Fruit fly (Drosophila melanogaster) whole organism, adult: Measurements from ENCODE around the gene CG11356.

ENCODE experiments used
- CG11617 ChIP-seq: fragments of 200-800 bp; sonication (Bioruptor generic); optimal IDR thresholded peaks from 2 replicates; lab custom pipeline; 2017; ENCODE audit warnings: mild to moderate bottlenecking, missing biosample characterization, missing genetic modification reagents, missing genetic modification characterization
- CG12768 ChIP-seq: fragments of 200-800 bp; sonication (Bioruptor generic); optimal IDR thresholded peaks from 2 replicates; lab custom pipeline; 2017; ENCODE audit warnings: missing biosample characterization, missing genetic modification characterization, mild to moderate bottlenecking, moderate library complexity, missing genetic modification reagents
- CG14711 ChIP-seq: fragments of 200-800 bp; sonication (Bioruptor generic); optimal IDR thresholded peaks from 2 replicates; lab custom pipeline; 2018; ENCODE audit warnings: missing biosample characterization, mild to moderate bottlenecking, missing genetic modification characterization, moderate library complexity
- CG1620 ChIP-seq: fragments of 200-800 bp; sonication (Bioruptor generic); optimal IDR thresholded peaks from 2 replicates; lab custom pipeline; 2016; ENCODE audit warnings: missing biosample characterization, missing genetic modification characterization
- CG33017 ChIP-seq: fragments of 200-800 bp; sonication (Bioruptor generic); optimal IDR thresholded peaks from 2 replicates; lab custom pipeline; 2018; ENCODE audit warnings: missing biosample characterization, mild to moderate bottlenecking, missing genetic modification characterization, moderate library complexity
- CG5204 ChIP-seq: fragments of 200-800 bp; sonication (Bioruptor generic); optimal IDR thresholded peaks from 2 replicates; lab custom pipeline; 2016; ENCODE audit warnings: missing biosample characterization, missing genetic modification characterization
- CG7045 ChIP-seq: fragments of 200-800 bp; sonication (Bioruptor generic); optimal IDR thresholded peaks from 2 replicates; lab custom pipeline; 2017; ENCODE audit warnings: missing biosample characterization, mild to moderate bottlenecking, missing genetic modification characterization
- CG7101 ChIP-seq: fragments of 200-800 bp; sonication (Bioruptor generic); optimal IDR thresholded peaks from 2 replicates; lab custom pipeline; 2018; ENCODE audit warnings: missing biosample characterization, mild to moderate bottlenecking, missing genetic modification characterization, moderate library complexity
- Clk ChIP-seq: fragments of 200-800 bp; sonication (Bioruptor generic); optimal IDR thresholded peaks from 2 replicates; lab custom pipeline; 2017; ENCODE audit warnings: missing biosample characterization, missing genetic modification characterization
- Crg-1 ChIP-seq: fragments of 200-800 bp; sonication (Bioruptor generic); optimal IDR thresholded peaks from 2 replicates; lab custom pipeline; 2016; ENCODE audit warnings: missing biosample characterization, missing genetic modification characterization
- Hr96 ChIP-seq: fragments of 200-800 bp; sonication (Bioruptor generic); optimal IDR thresholded peaks from 2 replicates; lab custom pipeline; 2016; ENCODE audit warnings: missing biosample characterization, missing genetic modification characterization
- Mnt ChIP-seq: fragments of 200-800 bp; sonication (Bioruptor generic); optimal IDR thresholded peaks from 2 replicates; lab custom pipeline; 2016; ENCODE audit warnings: missing biosample characterization, mild to moderate bottlenecking, missing genetic modification characterization
- bab1 ChIP-seq: fragments of 200-800 bp; sonication (Bioruptor generic); optimal IDR thresholded peaks from 3 replicates; lab custom pipeline; 2019; ENCODE audit warnings: missing biosample characterization, mild to moderate bottlenecking, missing genetic modification characterization, moderate library complexity
- cic ChIP-seq: fragments of 200-800 bp; sonication (Bioruptor generic); optimal IDR thresholded peaks from 2 replicates; lab custom pipeline; 2017; ENCODE audit warnings: missing biosample characterization, mild to moderate bottlenecking, missing genetic modification characterization, moderate library complexity
- cnc ChIP-seq, 2 experiments: fragments of >200 bp; optimal IDR thresholded peaks; 2 replicates each; lab custom pipeline; 2017
- kay ChIP-seq: fragments of 200-800 bp; sonication (Bioruptor generic); peaks from one replicate; lab custom pipeline; 2016; ENCODE audit warnings: missing biosample characterization, missing genetic modification characterization, borderline replicate concordance
- ovo ChIP-seq: fragments of 200-800 bp; sonication (Bioruptor generic); optimal IDR thresholded peaks from 2 replicates; lab custom pipeline; 2016; ENCODE audit warnings: missing biosample characterization, missing genetic modification characterization
- pad ChIP-seq: fragments of 200-800 bp; sonication (Bioruptor generic); optimal IDR thresholded peaks from 3 replicates; lab custom pipeline; 2017; ENCODE audit warnings: missing biosample characterization, missing genetic modification characterization, mild to moderate bottlenecking, moderate library complexity, missing genetic modification reagents
- tj ChIP-seq: fragments of 200-800 bp; sonication (Bioruptor generic); optimal IDR thresholded peaks from 3 replicates; lab custom pipeline; 2017; ENCODE audit warnings: missing biosample characterization, mild to moderate bottlenecking, missing genetic modification characterization, moderate library complexity
- toe ChIP-seq: fragments of 200-800 bp; sonication (Bioruptor generic); optimal IDR thresholded peaks from 2 replicates; lab custom pipeline; 2016; ENCODE audit warnings: missing biosample characterization, missing genetic modification characterization

The CG11356 gene

dm6 chrX:12103740-12104139, at the start of gene CG11356:
Gene CG11356, minus strand, starts transcription at chrX:12103840.
- no peak for TF ChIP-seq ovo (GFP tag; lab: Kevin White, UChicago)
- TF ChIP-seq CG1620 (GFP tag; lab: Kevin White, UChicago), result no peak
- no peak for TF ChIP-seq CG14711 (tag; lab: Kevin White, UChicago)
- TF ChIP-seq CG7045 (GFP tag; lab: Kevin White, UChicago), result no peak
- TF ChIP-seq kay (GFP tag; lab: Kevin White, UChicago), result no peak
- TF ChIP-seq cnc (optimal IDR thresholded peaks at IDR 0.05; lab: Kevin White, UChicago), result no peak
- TF ChIP-seq Clk, result no peak
- no peak for TF ChIP-seq CG33017
- TF ChIP-seq Hr96 (GFP tag; lab: Kevin White, UChicago), result no peak
- TF ChIP-seq CG12768 (GFP tag; lab: Kevin White, UChicago), result no peak
- TF ChIP-seq pad (GFP tag; lab: Kevin White, UChicago), result no peak
- TF ChIP-seq CG11617 (GFP tag; lab: Kevin White, UChicago), result no peak
- TF ChIP-seq CG5204 (GFP tag; lab: Kevin White, UChicago), result no peak
- no peak for TF ChIP-seq Crg-1
- TF ChIP-seq toe (GFP tag; lab: Kevin White, UChicago), result no peak
- TF ChIP-seq tj, result no peak
- no peak for TF ChIP-seq CG7101 (tag; lab: Kevin White, UChicago)
- no peak for TF ChIP-seq Mnt (GFP tag; lab: Kevin White, UChicago)

dm6 chrX:12128045-12128444, 24.4 kb upstream of the CG11356 start:
- no peak for TF ChIP-seq cic (GFP tag; lab: Kevin White, UChicago)
- no peak for TF ChIP-seq CG33017
- no peak for TF ChIP-seq toe (GFP tag; lab: Kevin White, UChicago)
- no peak for TF ChIP-seq tj
- TF ChIP-seq CG7101 (tag; lab: Kevin White, UChicago), result no peak
- no peak for TF ChIP-seq ovo (GFP tag; lab: Kevin White, UChicago)

- TF ChIP-seq pad (GFP tag; lab: Kevin White, UChicago), result no peak
- TF ChIP-seq cnc (optimal IDR thresholded peaks at IDR 0.05; lab: Kevin White, UChicago), result no peak
- TF ChIP-seq CG1620 (GFP tag; lab: Kevin White, UChicago), result no peak
- TF ChIP-seq tj, result no peak
- no peak for TF ChIP-seq CG7045 (GFP tag; lab: Kevin White, UChicago)
- no peak for TF ChIP-seq bab1 (GFP tag; lab: Kevin White, UChicago)
- TF ChIP-seq cic (GFP tag; lab: Kevin White, UChicago), result no peak
- no peak for TF ChIP-seq Crg-1
- TF ChIP-seq toe (GFP tag; lab: Kevin White, UChicago), result no peak
- no peak for TF ChIP-seq CG14711 (tag; lab: Kevin White, UChicago)
- TF ChIP-seq CG5204 (GFP tag; lab: Kevin White, UChicago), result no peak
- no peak for TF ChIP-seq Clk
- TF ChIP-seq Hr96 (GFP tag; lab: Kevin White, UChicago), result no peak
- TF ChIP-seq ovo (GFP tag; lab: Kevin White, UChicago), result no peak
- TF ChIP-seq CG7101 (tag; lab: Kevin White, UChicago), result no peak
- TF ChIP-seq kay (GFP tag; lab: Kevin White, UChicago), result no peak
- TF ChIP-seq CG11617 (GFP tag; lab: Kevin White, UChicago), result no peak
- no peak for TF ChIP-seq Mnt (GFP tag; lab: Kevin White, UChicago)
Measured at dm6 chrX:12119349-12119748, 15.7 kb upstream of the CG11356 start.

DNA sequence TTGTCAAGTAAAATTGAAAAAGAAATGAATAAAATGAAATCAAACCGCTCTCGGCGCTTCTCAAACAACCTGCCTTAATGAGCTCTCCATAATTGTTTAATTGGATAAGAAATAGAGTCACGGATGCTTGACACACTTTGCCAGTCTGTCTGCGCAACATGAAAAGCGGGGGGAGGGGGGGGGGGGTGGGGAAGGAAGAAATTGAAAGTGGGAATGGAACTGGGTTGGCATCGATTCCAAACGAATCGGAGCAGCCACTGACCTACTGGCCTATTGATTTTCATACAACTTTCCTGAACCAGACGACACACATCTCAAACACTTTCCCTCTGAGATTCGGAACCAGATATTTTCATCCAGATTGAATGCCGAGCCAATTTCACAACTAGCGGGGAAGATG, 3.3 kb upstream of the CG11356 start, which contains the start of gene CG2750:
CG2750 (plus strand) TSS at position 301 of the 400 bp plus-strand sequence.
- TF ChIP-seq CG1620 (GFP tag; lab: Kevin White, UChicago) (no peak), Crg-1 (no peak), CG7045 (GFP tag; lab: Kevin White, UChicago) (no peak)

DNA sequence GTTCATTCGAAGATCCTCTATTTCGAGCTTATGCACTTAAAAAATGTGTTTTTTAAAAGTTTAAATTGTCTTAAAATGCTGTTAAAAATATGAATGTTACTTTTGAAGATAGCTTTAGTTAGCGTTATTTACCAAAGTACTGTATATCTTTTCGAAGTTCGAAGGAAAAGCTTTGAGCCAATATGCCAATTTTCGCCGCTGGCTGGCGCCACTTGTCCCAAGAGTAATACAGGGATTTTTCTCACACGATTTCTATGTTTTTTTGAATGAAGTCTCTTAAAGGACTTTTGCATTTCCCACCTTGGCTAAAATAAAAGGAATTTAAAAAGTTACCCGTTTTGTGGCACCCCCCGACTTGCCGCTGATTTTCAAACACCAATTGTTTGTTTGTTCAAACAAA, 579 bp upstream of the CG11356 start:
- TF ChIP-seq tj, result no peak
- TF ChIP-seq CG14711 (tag; lab: Kevin White, UChicago), result no peak
- TF ChIP-seq bab1 (GFP tag; lab: Kevin White, UChicago), result no peak
- TF ChIP-seq Hr96 (GFP tag; lab: Kevin White, UChicago), result no peak
- no peak for TF ChIP-seq kay (GFP tag; lab: Kevin White, UChicago)
- no peak for TF ChIP-seq cnc (optimal IDR thresholded peaks at IDR 0.05; lab: Kevin White, UChicago)
- TF ChIP-seq CG1620 (GFP tag; lab: Kevin White, UChicago), result no peak
- TF ChIP-seq CG33017, result no peak
- no peak for TF ChIP-seq cic (GFP tag; lab: Kevin White, UChicago)
- no peak for TF ChIP-seq toe (GFP tag; lab: Kevin White, UChicago)
- no peak for TF ChIP-seq Crg-1
- TF ChIP-seq Clk, result no peak
- no peak for TF ChIP-seq CG12768 (GFP tag; lab: Kevin White, UChicago)

DNA sequence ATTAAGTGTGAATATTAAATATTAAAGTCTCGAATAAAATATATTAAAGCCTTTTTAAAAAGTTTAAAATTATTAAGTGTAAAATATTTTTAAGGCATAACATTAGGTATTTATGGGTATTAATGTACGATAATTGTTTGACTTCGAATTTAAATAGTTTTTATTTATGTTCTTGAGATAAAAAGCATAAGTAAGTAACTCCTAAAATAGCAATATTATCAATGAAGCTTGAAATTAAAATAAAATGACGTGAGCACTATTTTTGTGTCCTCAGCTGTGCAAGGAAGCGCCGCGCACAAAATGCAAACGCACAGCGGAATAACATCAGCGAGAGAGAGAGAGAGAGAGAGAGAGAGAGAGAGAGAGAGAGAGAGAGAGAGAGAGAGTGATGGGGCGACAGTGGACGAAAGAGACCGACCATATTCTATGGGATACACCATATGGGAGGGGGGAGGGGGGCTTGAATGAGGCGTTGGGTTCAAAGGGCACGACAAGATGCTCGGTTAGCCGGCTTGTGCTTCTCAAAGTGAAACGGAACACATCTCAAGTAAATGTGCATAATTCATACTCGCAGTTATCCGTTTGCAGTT, 13.3 kb downstream of the CG11356 start:
- TF ChIP-seq CG7045 (GFP tag; lab: Kevin White, UChicago), result no peak
- TF ChIP-seq bab1 (GFP tag; lab: Kevin White, UChicago), result no peak
- TF ChIP-seq CG33017, result no peak
- no peak for TF ChIP-seq CG14711 (tag; lab: Kevin White, UChicago)
- no peak for TF ChIP-seq Crg-1
- TF ChIP-seq Mnt (GFP tag; lab: Kevin White, UChicago), result no peak
- TF ChIP-seq cic (GFP tag; lab: Kevin White, UChicago), result no peak
- TF ChIP-seq CG5204 (GFP tag; lab: Kevin White, UChicago), result no peak
